Worm (Caenorhabditis elegans): ENCODE results near the gene F19D8.2.

DNA sequence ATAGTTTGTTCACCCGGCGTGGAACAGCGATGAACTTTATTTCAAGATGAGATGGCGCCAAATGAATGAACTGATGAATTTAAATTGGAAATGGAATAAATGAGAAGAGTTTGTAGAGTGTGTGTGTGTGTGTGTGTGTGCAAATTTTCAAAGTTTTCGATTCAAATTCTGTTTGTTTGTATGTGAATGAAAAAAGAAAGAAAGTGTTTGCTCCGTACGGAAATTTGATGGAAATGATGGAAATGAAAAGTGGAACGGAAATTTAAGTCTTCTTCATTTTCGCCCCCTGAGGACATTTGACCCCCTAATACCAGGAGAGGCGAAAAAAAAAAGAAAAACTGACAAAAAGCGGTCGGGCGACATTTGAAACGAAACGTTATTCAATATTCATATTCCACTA lies 43.9 kb downstream of the F19D8.2 start:
- no peak for TF ChIP-seq fkh-3 (tag; optimal IDR thresholded peaks at IDR 0.05)
- no peak for TF ChIP-seq snpc-4 (GFP tag; optimal IDR thresholded peaks at IDR 0.05)
- no peak for TF ChIP-seq snpc-4 (tag; optimal IDR thresholded peaks at IDR 0.05)
- TF ChIP-seq tlf-1 (GFP tag; optimal IDR thresholded peaks at IDR 0.05), result no peak
- no peak for TF ChIP-seq bed-1 (GFP tag; IDR thresholded peaks at IDR 0.05)
- TF ChIP-seq nfya-1 (tag; optimal IDR thresholded peaks at IDR 0.05; ENCODE audit: borderline replicate concordance, insufficient read depth), result no peak
- TF ChIP-seq Y95B8A.8 (GFP tag; IDR thresholded peaks at IDR 0.05), result no peak
- no peak for TF ChIP-seq T07F8.4 (tag; optimal IDR thresholded peaks at IDR 0.05)
- TF ChIP-seq egrh-3 (GFP tag; IDR thresholded peaks at IDR 0.05), result no peak
- no peak for TF ChIP-seq cebp-1 (GFP tag; IDR thresholded peaks at IDR 0.05)
- no peak for TF ChIP-seq cebp-1 (tag; optimal IDR thresholded peaks at IDR 0.05)
- TF ChIP-seq pbrm-1 (GFP tag; IDR thresholded peaks at IDR 0.05), result no peak
- TF ChIP-seq bed-2 (GFP tag; IDR thresholded peaks at IDR 0.05), result no peak

Data from whole organism, young adult.